Worm (Caenorhabditis elegans): ENCODE data around the gene R102.8.

The R102.8 gene

ce11 chrIV:10698486-10698885 lies 8.4 kb upstream of the R102.8 start:
- TF ChIP-seq ceh-8 (GFP tag; optimal IDR thresholded peaks at IDR 0.05): no peak
- no peak for TF ChIP-seq grh-1 (GFP tag; IDR thresholded peaks at IDR 0.05)
- TF ChIP-seq fkh-8 (tag; optimal IDR thresholded peaks at IDR 0.05): no peak
- TF ChIP-seq ceh-88 (GFP tag; IDR thresholded peaks at IDR 0.05): no peak
- TF ChIP-seq fos-1 (tag; optimal IDR thresholded peaks at IDR 0.05): no peak
- no peak for TF ChIP-seq fkh-4 (tag; optimal IDR thresholded peaks at IDR 0.05; ENCODE audit: borderline replicate concordance)
- no peak for TF ChIP-seq nhr-19 (GFP tag; conservative IDR thresholded peaks at IDR 0.05)
- TF ChIP-seq ces-1 (GFP tag; optimal IDR thresholded peaks at IDR 0.05): no peak
- no peak for TF ChIP-seq efl-1 (optimal IDR thresholded peaks at IDR 0.05)
- TF ChIP-seq efl-1 (GFP tag; optimal IDR thresholded peaks at IDR 0.05 in 1 of 2): no peak
- TF ChIP-seq elt-2 (tag; optimal IDR thresholded peaks at IDR 0.05): no peak
- TF ChIP-seq fkh-10 (GFP tag; optimal IDR thresholded peaks at IDR 0.05): no peak
- TF ChIP-seq alr-1 (tag; optimal IDR thresholded peaks at IDR 0.05; ENCODE audit: borderline replicate concordance): no peak
- TF ChIP-seq mab-9 (GFP tag; IDR thresholded peaks at IDR 0.05): no peak
- no peak for TF ChIP-seq egl-13 (tag; optimal IDR thresholded peaks at IDR 0.05)
- no peak for TF ChIP-seq sox-4 (tag; optimal IDR thresholded peaks at IDR 0.05)
- no peak for TF ChIP-seq sptf-1 (tag; optimal IDR thresholded peaks at IDR 0.05)

- TF ChIP-seq zip-4 (GFP tag; optimal IDR thresholded peaks at IDR 0.05) (peak; percentile 2), efl-1 (optimal IDR thresholded peaks at IDR 0.05) (peak; percentile 65 to 90), efl-1 (GFP tag; optimal IDR thresholded peaks at IDR 0.05 in 1 of 2) (peak; percentile 90 to 99), mep-1 (tag; optimal IDR thresholded peaks at IDR 0.05) (peak; percentile 67), hpl-2 (GFP tag; optimal IDR thresholded peaks at IDR 0.05) (peak; percentile 52), ceh-8 (GFP tag; optimal IDR thresholded peaks at IDR 0.05) (no peak), grh-1 (GFP tag; IDR thresholded peaks at IDR 0.05) (peak; percentile 37), efl-3 (GFP tag; optimal IDR thresholded peaks at IDR 0.05) (no peak), ama-1 (optimal IDR thresholded peaks at IDR 0.05) (no peak), fkh-8 (tag; optimal IDR thresholded peaks at IDR 0.05) (peak; percentile 68), nhr-85 (tag) (peak; percentile 94), nhr-19 (GFP tag; conservative IDR thresholded peaks at IDR 0.05) (peak; percentile 70), snu-23 (GFP tag; optimal IDR thresholded peaks at IDR 0.05) (peak; percentile 75), nhr-20 (tag; optimal IDR thresholded peaks at IDR 0.05) (peak; percentile 86), dsc-1 (tag; optimal IDR thresholded peaks at IDR 0.05) (no peak), C04F5.9 (tag; optimal IDR thresholded peaks at IDR 0.05) (no peak), snpc-4 (tag; optimal IDR thresholded peaks at IDR 0.05) (peak; percentile 66), vab-15 (tag; optimal IDR thresholded peaks at IDR 0.05) (no peak), C16A3.4 (tag; optimal IDR thresholded peaks at IDR 0.05) (peak; percentile 72), nhr-71 (tag; optimal IDR thresholded peaks at IDR 0.05) (peak; percentile 87), hlh-4 (tag; optimal IDR thresholded peaks at IDR 0.05) (no peak), swsn-7 (tag; optimal IDR thresholded peaks at IDR 0.05) (peak; percentile 44), fkh-10 (GFP tag; optimal IDR thresholded peaks at IDR 0.05) (no peak), lir-3 (tag; optimal IDR thresholded peaks at IDR 0.05; ENCODE audit: poor library complexity) (peak; percentile 40), lin-14 (GFP tag; optimal IDR thresholded peaks at IDR 0.05) (peak; percentile 97), unc-86 (tag; optimal IDR thresholded peaks at IDR 0.05) (peak; percentile 23), ceh-90 (tag; optimal IDR thresholded peaks at IDR 0.05) (no peak), unc-130 (tag; optimal IDR thresholded peaks at IDR 0.05) (peak; percentile 86), F16B12.6 (tag; optimal IDR thresholded peaks at IDR 0.05) (no peak), lin-13 (GFP tag; optimal IDR thresholded peaks at IDR 0.05) (peak; percentile 53), C34B4.2 (tag; optimal IDR thresholded peaks at IDR 0.05) (no peak), unc-98 (GFP tag; IDR thresholded peaks at IDR 0.05) (0 out of 2 replicates have a peak, but pooled peaks have one; percentile 32), lsy-2 (tag; optimal IDR thresholded peaks at IDR 0.05) (peak; percentile 66 to 86), fos-1 (tag; optimal IDR thresholded peaks at IDR 0.05) (peak; percentile 84), irx-1 (tag; optimal IDR thresholded peaks at IDR 0.05) (peak; percentile 22), unc-30 (tag; optimal IDR thresholded peaks at IDR 0.05) (no peak), rnt-1 (tag; optimal IDR thresholded peaks at IDR 0.05) (peak; percentile 80), nhr-90 (tag; optimal IDR thresholded peaks at IDR 0.05; ENCODE audit: poor library complexity) (peak; percentile 30), ceh-82 (tag; optimal IDR thresholded peaks at IDR 0.05) (peak in 1 of 3 experiments; percentile 77), ets-5 (GFP tag; IDR thresholded peaks at IDR 0.05) (no peak)
These were observed 7.3 kb upstream of the R102.8 start, which contains the start of gene allo-1 for ce11 chrIV:10697022-10697979. Gene allo-1, minus strand, starts transcription at chrIV:10697072.
